Fruit fly (Drosophila melanogaster) Kc167 (cell line): Measurements from ENCODE around the gene CG14395.

Experiments used
- Sin3A ChIP-seq: fragments of >200 bp; optimal IDR thresholded peaks from 2 replicates; lab custom pipeline; 2018; ENCODE audit warnings: missing external identifiers
- psq ChIP-seq: fragments of >200 bp; optimal IDR thresholded peaks from 2 replicates; lab custom pipeline; 2017; ENCODE audit warnings: missing external identifiers

dm6 chr3R:12636240-12636639 is 26.4 kb upstream of the CG14395 start, which contains the start of gene CG11600:
- no peak for TF ChIP-seq Sin3A (lab: Kevin White, UChicago)
- TF ChIP-seq psq (lab: Kevin White, UChicago) = no peak
